Worm (Caenorhabditis elegans): Measurements from ENCODE around the gene Y102A5C.36.
"Not testable (repeated sequence)": the region's sequence is repeated elsewhere in the genome, so short reads cannot be mapped to it uniquely, and the experiment has no call there.

Gene Y102A5C.36

DNA sequence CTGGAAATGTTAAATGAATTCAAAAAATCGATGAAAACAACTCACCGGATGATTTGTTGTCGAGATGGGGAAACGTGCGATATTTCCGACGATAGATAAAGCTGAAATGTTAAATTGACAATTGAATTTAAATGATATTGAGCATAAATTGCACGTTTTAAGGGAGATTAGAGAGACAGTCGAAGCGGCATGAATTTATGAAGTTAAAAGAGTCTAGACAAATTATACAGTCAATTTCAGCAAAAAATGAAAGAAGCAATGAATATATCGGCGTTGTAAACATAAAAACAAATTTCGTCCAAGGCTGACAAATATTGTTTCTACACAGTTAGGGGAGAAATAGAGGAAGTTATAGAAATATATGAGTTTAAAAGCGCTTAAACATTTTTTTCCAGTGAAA, at the start of gene Y102A5C.36:
Gene Y102A5C.36 (minus strand): TSS at position 101 of the 400 bp plus-strand sequence.
- no peak for TF ChIP-seq unc-62 (GFP tag; optimal IDR thresholded peaks at IDR 0.05)

DNA sequence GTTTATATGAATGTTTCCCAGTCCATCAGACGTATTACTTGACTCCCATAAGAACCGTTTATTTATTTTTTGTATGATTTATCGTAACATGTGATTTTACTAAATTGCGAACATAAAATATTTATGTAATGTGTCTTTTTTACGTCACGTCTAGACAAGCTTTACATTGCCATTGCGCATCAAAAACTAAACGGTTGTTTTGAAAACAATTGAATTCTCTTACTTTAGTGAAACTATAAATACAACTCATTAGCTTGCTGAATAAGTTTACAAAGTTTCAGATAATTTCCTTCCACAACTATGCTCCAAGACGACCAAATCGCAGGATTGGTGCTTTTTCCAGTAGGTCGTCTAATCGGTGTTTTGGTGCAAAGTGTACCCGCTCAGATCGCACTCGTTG, 47.7 kb upstream of the Y102A5C.36 start, which contains the start of gene srx-54:
Gene srx-54 (plus strand): TSS at position 301 of the 400 bp plus-strand sequence.
- TF ChIP-seq unc-62 (GFP tag; optimal IDR thresholded peaks at IDR 0.05): no peak

ce11 chrV:16973338-16973737, 46.1 kb upstream of the Y102A5C.36 start:
- no peak for TF ChIP-seq unc-62 (GFP tag; optimal IDR thresholded peaks at IDR 0.05)

DNA sequence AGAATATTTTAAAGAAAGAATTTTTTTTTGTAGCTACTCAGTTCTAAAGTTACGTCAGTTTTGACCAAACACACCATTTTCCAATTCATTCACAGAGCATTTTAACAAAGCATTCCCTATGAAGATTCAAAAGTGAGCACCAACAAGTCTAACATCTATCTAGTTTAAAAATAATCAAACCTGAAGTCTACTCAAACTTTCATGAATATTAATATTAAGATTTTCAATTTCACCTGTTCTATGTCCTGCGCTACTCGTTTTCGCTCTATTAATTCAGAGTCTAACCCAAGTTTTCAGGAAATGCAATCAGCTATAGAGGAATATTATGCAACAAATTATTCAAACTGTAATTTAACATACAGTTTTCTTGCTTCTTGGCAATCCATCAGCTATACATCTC, 44.9 kb upstream of the Y102A5C.36 start, which contains the start of gene srh-119:
Gene srh-119 (plus strand): TSS at position 301 of the 400 bp plus-strand sequence.
- TF ChIP-seq unc-62 (GFP tag; optimal IDR thresholded peaks at IDR 0.05): no peak

ce11 chrV:16966636-16967035, 39.4 kb upstream of the Y102A5C.36 start, which contains the start of gene fbxa-90:
fbxa-90 (plus strand) TSS chrV:16966814.
- TF ChIP-seq unc-62 (GFP tag; optimal IDR thresholded peaks at IDR 0.05): no peak

- TF ChIP-seq unc-62 (GFP tag; optimal IDR thresholded peaks at IDR 0.05): no peak
Measured at ce11 chrV:16965655-16966054, 38.4 kb upstream of the Y102A5C.36 start, which contains the start of gene efl-1. efl-1 (minus strand) TSS chrV:16965675.

- TF ChIP-seq unc-62 (GFP tag; optimal IDR thresholded peaks at IDR 0.05): no peak
Measured at ce11 chrV:16958975-16959374, 31.7 kb upstream of the Y102A5C.36 start.

DNA sequence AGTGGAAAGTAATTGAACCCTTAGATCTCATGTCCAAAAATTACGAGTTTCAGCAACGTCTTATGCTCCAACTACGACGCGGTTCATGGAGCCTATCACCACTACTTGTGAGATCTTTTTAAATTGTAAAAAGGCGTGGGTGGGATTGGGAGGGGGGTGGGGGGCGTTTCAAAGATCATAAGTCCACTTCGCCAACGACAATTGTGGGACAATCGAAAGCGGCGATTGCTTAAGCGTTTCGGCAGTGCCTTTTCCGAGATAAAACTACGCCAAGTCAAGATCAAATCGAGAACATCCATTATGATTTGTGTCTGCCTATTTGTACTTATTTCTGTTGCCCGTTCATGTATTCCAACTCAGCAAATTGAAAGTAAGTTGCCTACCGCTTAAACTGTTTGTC, 29.0 kb upstream of the Y102A5C.36 start, which contains the start of gene clec-239:
Gene clec-239 (plus strand): TSS at position 301 of the 400 bp plus-strand sequence.
- no peak for TF ChIP-seq unc-62 (GFP tag; optimal IDR thresholded peaks at IDR 0.05)

- no peak for TF ChIP-seq unc-62 (GFP tag; optimal IDR thresholded peaks at IDR 0.05)
Measured at ce11 chrV:16954766-16955165, 27.5 kb upstream of the Y102A5C.36 start, which contains the start of gene srh-206. srh-206 (minus strand) TSS chrV:16954866.

- TF ChIP-seq unc-62 (GFP tag; optimal IDR thresholded peaks at IDR 0.05): no peak
Measured at ce11 chrV:16951504-16951903, 24.3 kb upstream of the Y102A5C.36 start, which contains the start of gene clec-238. clec-238 (plus strand) TSS chrV:16951804.

ce11 chrV:16950036-16950435, 22.8 kb upstream of the Y102A5C.36 start:
- TF ChIP-seq unc-62 (GFP tag; optimal IDR thresholded peaks at IDR 0.05): no peak

DNA sequence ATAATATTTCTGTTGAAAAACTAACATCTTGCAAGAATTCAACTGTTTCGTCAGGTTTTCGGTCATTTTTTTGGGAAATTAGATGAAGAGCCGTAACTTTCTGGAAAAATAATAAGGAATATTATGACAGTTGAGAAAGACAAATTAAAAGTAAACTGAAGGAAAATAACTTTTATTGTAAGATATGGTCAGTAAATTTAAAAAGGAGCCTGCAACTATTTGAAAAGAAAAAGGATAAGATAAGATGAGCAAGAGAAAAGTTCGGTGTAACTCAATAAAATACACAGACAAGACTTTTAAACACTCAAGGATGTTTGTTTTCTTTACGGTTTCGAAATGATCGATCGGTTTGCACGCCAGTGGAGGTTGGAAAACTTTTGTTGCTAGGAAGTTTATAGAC, 22.4 kb upstream of the Y102A5C.36 start, which contains the start of gene fbxa-111:
Gene fbxa-111 (minus strand): TSS at position 101 of the 400 bp plus-strand sequence.
- TF ChIP-seq unc-62 (GFP tag; optimal IDR thresholded peaks at IDR 0.05): not testable (repeated sequence)

- not testable (repeated sequence) for TF ChIP-seq unc-62 (GFP tag; optimal IDR thresholded peaks at IDR 0.05)
Measured at ce11 chrV:16948011-16948410, 20.8 kb upstream of the Y102A5C.36 start, which contains the start of gene fbxa-112. fbxa-112 (minus strand) TSS chrV:16948111.

ce11 chrV:16938731-16939130, 11.5 kb upstream of the Y102A5C.36 start, which contains the start of gene fbxa-148:
fbxa-148 (plus strand) TSS chrV:16939031.
- not testable (repeated sequence) for TF ChIP-seq unc-62 (GFP tag; optimal IDR thresholded peaks at IDR 0.05)

DNA sequence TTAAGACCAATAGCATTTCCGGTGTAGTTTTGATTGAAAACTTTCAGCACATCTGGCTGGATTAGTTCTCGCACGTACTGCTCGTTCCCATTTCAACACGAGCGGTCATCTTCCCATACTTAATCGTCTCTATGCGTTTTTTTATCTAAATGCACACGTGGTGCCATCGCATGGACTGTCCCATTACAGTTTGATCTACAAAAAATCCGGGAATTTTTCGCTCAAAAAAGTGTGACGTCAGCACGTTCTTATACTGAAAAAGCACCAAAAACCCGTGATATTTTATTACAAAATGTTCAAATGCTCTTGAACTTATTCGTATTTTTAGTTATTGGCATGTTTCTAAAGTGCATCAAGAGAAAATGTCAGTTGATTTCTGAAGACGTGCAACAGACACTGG, 5.3 kb downstream of the Y102A5C.36 start, which contains the start of gene Y102A5C.4:
Gene Y102A5C.4 (plus strand): TSS at position 301 of the 400 bp plus-strand sequence.
- TF ChIP-seq unc-62 (GFP tag; optimal IDR thresholded peaks at IDR 0.05): no peak

DNA sequence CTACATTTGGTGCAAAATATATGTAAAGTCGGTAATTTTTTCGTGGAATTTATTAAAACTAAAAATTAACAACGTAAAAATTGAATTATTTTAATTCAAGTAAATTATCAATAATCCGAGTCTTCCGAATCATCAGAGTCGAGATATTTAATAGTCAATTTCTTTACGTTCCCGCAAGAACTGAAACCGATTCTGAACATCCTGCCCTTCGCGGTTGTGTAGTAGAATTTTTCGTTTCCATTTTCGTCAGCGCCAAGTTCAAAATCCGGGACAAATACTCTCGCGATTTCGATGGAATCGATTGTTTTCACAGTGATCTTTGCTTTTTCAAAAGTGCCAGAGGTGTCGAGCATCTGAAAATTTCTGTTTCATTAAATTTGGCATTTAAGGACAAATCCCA, 7.6 kb downstream of the Y102A5C.36 start:
- no peak for TF ChIP-seq unc-62 (GFP tag; optimal IDR thresholded peaks at IDR 0.05)

DNA sequence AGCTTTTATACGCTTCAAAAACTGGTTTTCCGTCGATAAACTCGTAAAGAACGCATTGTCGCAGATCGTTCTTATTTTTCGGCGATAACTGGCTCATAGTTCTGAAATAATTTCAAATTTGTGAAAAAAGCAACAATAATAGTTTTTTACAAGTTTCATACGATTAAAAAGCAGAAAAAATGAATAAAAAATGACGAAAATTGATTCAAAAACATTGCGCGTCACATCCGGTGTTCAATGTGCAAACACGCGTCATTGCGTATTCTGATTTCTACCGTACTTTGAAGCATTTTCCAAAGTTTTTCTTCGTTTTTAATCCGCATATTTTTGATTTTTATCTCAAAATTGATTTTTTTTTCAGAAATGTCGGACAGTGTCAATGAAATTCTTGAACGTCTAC, 8.9 kb downstream of the Y102A5C.36 start, which contains the start of the genes fbxa-206 and Y102A5C.2:
Gene fbxa-206 (minus strand): TSS at position 101 of the 400 bp plus-strand sequence.
Gene Y102A5C.2 (plus strand): TSS at position 354 of the 400 bp plus-strand sequence.
- no peak for TF ChIP-seq unc-62 (GFP tag; optimal IDR thresholded peaks at IDR 0.05)
